Fruit fly (Drosophila melanogaster) whole organism, embryonic: ENCODE data around the gene CG6163.

Source experiments
- Abd-B ChIP-seq: fragments of 200-800 bp; sonication (Bioruptor generic); optimal IDR thresholded peaks from 2 replicates; lab custom pipeline; 2018; ENCODE audit warnings: missing biosample characterization, mild to moderate bottlenecking, missing genetic modification characterization, moderate library complexity
- Awh ChIP-seq: fragments of 200-800 bp; sonication (Bioruptor generic); IDR thresholded peaks from 2 replicates; pipeline ENCODE4, ENCODE4 v1.3.6; 2022; ENCODE audit warnings: missing biosample characterization, missing genetic modification characterization
- CG10209 ChIP-seq: fragments of 200-800 bp; sonication (Bioruptor generic); optimal IDR thresholded peaks from 3 replicates; lab custom pipeline; 2017; ENCODE audit warnings: missing biosample characterization, mild to moderate bottlenecking, missing genetic modification characterization, missing genetic modification reagents
- CG10431 ChIP-seq: fragments of 200-800 bp; sonication (Bioruptor generic); optimal IDR thresholded peaks from 3 replicates; lab custom pipeline; 2018; ENCODE audit warnings: missing biosample characterization, mild to moderate bottlenecking, missing genetic modification characterization
- CG11247 ChIP-seq: fragments of 200-800 bp; sonication (Bioruptor generic); IDR thresholded peaks from 2 replicates; pipeline ENCODE4 v1.3.6; 2022; ENCODE audit warnings: missing biosample characterization, missing genetic modification characterization
- CG12071 ChIP-seq: fragments of 200-800 bp; sonication (Bioruptor generic); optimal IDR thresholded peaks from 3 replicates; lab custom pipeline; 2018; ENCODE audit warnings: missing biosample characterization, mild to moderate bottlenecking, missing genetic modification characterization
- CG12769 ChIP-seq: fragments of 200-800 bp; sonication (Bioruptor generic); optimal IDR thresholded peaks from 2 replicates; lab custom pipeline; 2019; ENCODE audit warnings: missing biosample characterization, mild to moderate bottlenecking, missing genetic modification characterization, moderate library complexity
- CG31441 ChIP-seq: fragments of 200-800 bp; sonication (Bioruptor generic); IDR thresholded peaks from 2 replicates; pipeline ENCODE4 v1.3.6; 2022; ENCODE audit warnings: missing biosample characterization, missing genetic modification characterization
- CG32532 ChIP-seq: fragments of 200-800 bp; sonication (Bioruptor generic); IDR thresholded peaks from 2 replicates; pipeline ENCODE4 v1.3.6; 2022; ENCODE audit warnings: missing biosample characterization, missing genetic modification characterization
- CG43689 ChIP-seq: fragments of 200-800 bp; sonication (Bioruptor generic); IDR thresholded peaks from 2 replicates; pipeline ENCODE4 v1.3.6; 2022; ENCODE audit warnings: missing biosample characterization, missing genetic modification characterization
- CG6175 ChIP-seq: fragments of 200-800 bp; sonication (Bioruptor generic); IDR thresholded peaks from 3 replicates; pipeline ENCODE4 v1.3.6; 2022; ENCODE audit warnings: missing biosample characterization, missing genetic modification characterization
- CG7357 ChIP-seq: fragments of 200-800 bp; sonication (Bioruptor generic); IDR thresholded peaks from 3 replicates; pipeline ENCODE4 v1.3.6; 2022; ENCODE audit warnings: missing biosample characterization, missing genetic modification characterization
- CG7987 ChIP-seq: fragments of 200-800 bp; sonication (Bioruptor generic); optimal IDR thresholded peaks from 2 replicates; lab custom pipeline; 2018; ENCODE audit warnings: missing biosample characterization, mild to moderate bottlenecking, missing genetic modification characterization, moderate library complexity
- CG8290 ChIP-seq, 3 experiments: fragments of 200-800 bp; sonication (Bioruptor generic); optimal IDR thresholded peaks; 2 replicates each; lab custom pipeline; 2016 to 2019; ENCODE audit warnings: missing biosample characterization in 3 of 3, missing genetic modification characterization in 3 of 3, mild to moderate bottlenecking in 2 of 3, moderate library complexity in 1 of 3
- CG9817 ChIP-seq: fragments of 200-800 bp; sonication (Bioruptor generic); optimal IDR thresholded peaks from 2 replicates; lab custom pipeline; 2018; ENCODE audit warnings: missing biosample characterization, mild to moderate bottlenecking, missing genetic modification characterization, moderate library complexity
- CG9932 ChIP-seq: fragments of 200-800 bp; sonication (Bioruptor generic); IDR thresholded peaks from 2 replicates; pipeline ENCODE4 v1.3.6; 2022; ENCODE audit warnings: missing biosample characterization, missing genetic modification characterization
- D19A ChIP-seq: fragments of 200-800 bp; optimal IDR thresholded peaks from 3 replicates; lab custom pipeline; 2019; ENCODE audit warnings: missing biosample characterization, mild to moderate bottlenecking, missing genetic modification characterization, moderate library complexity
- Drgx ChIP-seq: fragments of 200-800 bp; sonication (Bioruptor generic); IDR thresholded peaks from 2 replicates; pipeline ENCODE4 v1.3.6; 2022; ENCODE audit warnings: missing biosample characterization, missing genetic modification characterization
- Ets65A ChIP-seq: fragments of 200-800 bp; sonication (Bioruptor generic); peaks from one replicate; lab custom pipeline; 2016; ENCODE audit warnings: missing biosample characterization, missing genetic modification characterization
- HHEX ChIP-seq: fragments of 200-800 bp; sonication (Bioruptor generic); optimal IDR thresholded peaks from 3 replicates; lab custom pipeline; 2017; ENCODE audit warnings: missing biosample characterization, mild to moderate bottlenecking, missing genetic modification characterization, missing genetic modification reagents
- HLHmδ ChIP-seq: fragments of 200-800 bp; sonication (Bioruptor generic); optimal IDR thresholded peaks from 2 replicates; lab custom pipeline; 2018; ENCODE audit warnings: missing biosample characterization, mild to moderate bottlenecking, missing genetic modification characterization, moderate library complexity
- Hr39 ChIP-seq: fragments of >200 bp; optimal IDR thresholded peaks from 2 replicates; lab custom pipeline; 2017
- NFAT ChIP-seq: fragments of 200-800 bp; sonication (Bioruptor generic); IDR thresholded peaks from 2 replicates; pipeline ENCODE4 v1.3.6; 2022; ENCODE audit warnings: missing biosample characterization, missing genetic modification characterization
- Ravus ChIP-seq: fragments of 200-800 bp; sonication (Bioruptor generic); IDR thresholded peaks from 2 replicates; pipeline ENCODE4 v1.3.6; 2022; ENCODE audit warnings: missing biosample characterization, missing genetic modification characterization
- Rfx ChIP-seq: fragments of 200-800 bp; sonication (Bioruptor generic); IDR thresholded peaks from 2 replicates; pipeline ENCODE4 v1.3.6; 2022; ENCODE audit warnings: missing biosample characterization, missing genetic modification characterization
- Sin3A ChIP-seq: fragments of >200 bp; optimal IDR thresholded peaks from 2 replicates; lab custom pipeline; 2018
- Xrp1 ChIP-seq: fragments of 200-800 bp; sonication (Bioruptor generic); IDR thresholded peaks from 2 replicates; pipeline ENCODE4 v1.3.6; 2022; ENCODE audit warnings: missing biosample characterization, missing genetic modification characterization
- ash1 ChIP-seq: fragments of 200-800 bp; sonication (Bioruptor generic); optimal IDR thresholded peaks from 2 replicates; lab custom pipeline; 2018; ENCODE audit warnings: missing biosample characterization, mild to moderate bottlenecking, missing genetic modification characterization
- chinmo ChIP-seq: fragments of 200-800 bp; sonication (Bioruptor generic); IDR thresholded peaks from 4 replicates; pipeline ENCODE4 v1.3.6; 2022; ENCODE audit warnings: missing biosample characterization, missing genetic modification characterization; ENCODE audit not compliant: partially characterized antibody
- crol ChIP-seq: fragments of 200-800 bp; sonication (Bioruptor generic); IDR thresholded peaks from 2 replicates; pipeline ENCODE4 v1.3.6; 2022; ENCODE audit warnings: missing biosample characterization, missing genetic modification characterization
- dysf ChIP-seq: fragments of 200-800 bp; sonication (Bioruptor generic); IDR thresholded peaks from 3 replicates; pipeline ENCODE4 v1.3.6; 2022; ENCODE audit warnings: missing biosample characterization, missing genetic modification characterization
- gce ChIP-seq: fragments of 200-800 bp; sonication (Bioruptor generic); IDR thresholded peaks from 3 replicates; pipeline ENCODE4 v1.3.6; 2022; ENCODE audit warnings: missing biosample characterization, missing genetic modification characterization
- grn ChIP-seq: fragments of 200-800 bp; sonication (Bioruptor generic); optimal IDR thresholded peaks from 3 replicates; lab custom pipeline; 2017; ENCODE audit warnings: missing biosample characterization, missing genetic modification characterization
- gsb ChIP-seq: fragments of 200-800 bp; sonication (Bioruptor generic); IDR thresholded peaks from 2 replicates; pipeline ENCODE4 v1.3.6; 2022; ENCODE audit warnings: missing biosample characterization, missing genetic modification characterization
- gsb-n ChIP-seq: fragments of 200-800 bp; sonication (Bioruptor generic); optimal IDR thresholded peaks from 3 replicates; lab custom pipeline; 2018; ENCODE audit warnings: missing biosample characterization, mild to moderate bottlenecking, missing genetic modification characterization
- hb ChIP-seq: fragments of 200-800 bp; sonication (Bioruptor generic); IDR thresholded peaks from 3 replicates; pipeline ENCODE4 v1.3.6; 2022; ENCODE audit warnings: missing biosample characterization, missing genetic modification characterization; ENCODE audit not compliant: partially characterized antibody
- ken ChIP-seq: fragments of 200-800 bp; sonication (Bioruptor generic); IDR thresholded peaks from 3 replicates; pipeline ENCODE4 v1.3.6; 2022; ENCODE audit warnings: missing biosample characterization, missing genetic modification characterization
- lab ChIP-seq: fragments of 200-800 bp; sonication (Bioruptor generic); optimal IDR thresholded peaks from 3 replicates; lab custom pipeline; 2017; ENCODE audit warnings: missing biosample characterization, missing genetic modification characterization, mild to moderate bottlenecking, moderate library complexity, missing genetic modification reagents
- nom ChIP-seq: fragments of 200-800 bp; sonication (Bioruptor generic); optimal IDR thresholded peaks from 2 replicates; lab custom pipeline; 2017; ENCODE audit warnings: missing biosample characterization, missing genetic modification characterization, mild to moderate bottlenecking, moderate library complexity, missing genetic modification reagents
- peb ChIP-seq: fragments of 200-800 bp; sonication (Bioruptor generic); IDR thresholded peaks from 2 replicates; pipeline ENCODE4 v1.3.6; 2022; ENCODE audit warnings: missing biosample characterization, missing genetic modification characterization
- ranshi ChIP-seq: fragments of 200-800 bp; sonication (Bioruptor generic); IDR thresholded peaks from 2 replicates; pipeline ENCODE4 v1.3.6; 2022; ENCODE audit warnings: missing biosample characterization, missing genetic modification characterization
- rib ChIP-seq: fragments of 200-800 bp; sonication (Bioruptor generic); IDR thresholded peaks from 2 replicates; pipeline ENCODE4 v1.3.6; 2022; ENCODE audit warnings: missing biosample characterization, missing genetic modification characterization
- ttk ChIP-seq: fragments of 200-800 bp; sonication (Bioruptor generic); IDR thresholded peaks from 2 replicates; pipeline ENCODE4 v2.1.2; 2022; ENCODE audit warnings: missing biosample characterization, missing genetic modification characterization
- vvl ChIP-seq: fragments of 200-800 bp; sonication (Bioruptor generic); IDR thresholded peaks from 2 replicates; pipeline ENCODE4 v1.3.6; 2022; ENCODE audit warnings: missing biosample characterization, missing genetic modification characterization
- z ChIP-seq: fragments of 200-800 bp; sonication (Bioruptor generic); IDR thresholded peaks from 3 replicates; pipeline ENCODE4 v1.3.6; 2022; ENCODE audit warnings: missing biosample characterization, missing genetic modification characterization
- zfh2 ChIP-seq: fragments of 200-800 bp; sonication (Bioruptor generic); optimal IDR thresholded peaks from 2 replicates; lab custom pipeline; 2016; ENCODE audit warnings: missing biosample characterization, missing genetic modification characterization

Gene CG6163

DNA sequence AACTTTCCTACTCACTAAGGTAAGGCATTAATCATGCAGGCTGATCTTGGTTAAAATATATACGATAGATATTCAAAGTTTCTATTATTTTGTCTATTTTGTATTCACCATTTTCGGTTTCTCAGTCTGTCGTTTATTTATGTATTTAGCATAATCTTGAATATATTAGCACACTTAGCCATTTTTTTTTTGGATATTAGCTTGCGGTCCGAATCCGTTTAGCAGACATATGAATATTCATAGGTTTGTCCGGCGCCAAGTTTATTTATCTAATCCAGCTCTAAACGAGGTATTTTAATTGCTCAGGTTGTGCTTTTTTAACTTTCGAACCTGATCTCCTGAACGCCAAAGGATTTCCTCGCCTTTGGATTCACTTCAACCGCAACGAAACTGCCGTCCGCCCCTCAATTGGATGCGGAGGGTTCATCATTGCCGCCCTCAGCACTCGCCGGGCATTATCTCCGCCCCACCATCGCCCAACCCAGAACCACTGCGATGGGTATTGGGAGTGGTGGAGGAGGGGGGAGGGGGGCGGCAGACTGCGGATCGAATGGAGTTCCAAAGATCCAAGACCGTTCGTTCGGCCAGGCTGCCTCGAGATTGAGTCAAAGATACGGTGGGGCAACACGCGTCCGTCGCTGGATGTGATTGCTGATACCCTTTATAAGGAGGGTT lies 41.3 kb downstream of the CG6163 start:
- 0 out of 3 replicates have a peak, but pooled peaks have one; percentile 19 for TF ChIP-seq gce
- peak; percentile 34; the same call in 1 of the 2 replicates for TF ChIP-seq CG11247 (GFP tag; lab: Robert Waterston, UW)
- TF ChIP-seq Ravus: no peak
- peak; percentile 70 for TF ChIP-seq z (GFP tag; lab: Robert Waterston, UW)
- TF ChIP-seq CG10209: no peak
- TF ChIP-seq Drgx (GFP tag; lab: Robert Waterston, UW): peak; percentile 32; the same call in 1 of the 2 replicates
- peak; percentile 23 for TF ChIP-seq HHEX (GFP tag; lab: Kevin White, UChicago)
- peak; percentile 56 for TF ChIP-seq vvl (GFP tag; lab: Robert Waterston, UW)
- TF ChIP-seq ttk (GFP tag; lab: Robert Waterston, UW): 0 out of 2 replicates have a peak, but pooled peaks have one; percentile 22
- peak; percentile 41; the same call in 1 of the 3 replicates for TF ChIP-seq dysf (GFP tag; lab: Robert Waterston, UW)
- TF ChIP-seq chinmo (GFP tag; lab: Robert Waterston, UW): 0 out of 4 replicates have a peak, but pooled peaks have one; percentile 55
- peak; percentile 5 for TF ChIP-seq CG12071
- peak; percentile 2 for TF ChIP-seq CG9817 (tag; lab: Kevin White, UChicago)
- TF ChIP-seq Awh: peak; percentile 27; the same call in 1 of the 2 replicates
- no peak for TF ChIP-seq CG10431 (GFP tag; lab: Kevin White, UChicago)
- no peak for TF ChIP-seq D19A (tag; lab: Kevin White, UChicago)
- peak; percentile 84 for TF ChIP-seq nom (GFP tag; lab: Kevin White, UChicago)
- 0 out of 2 replicates have a peak, but pooled peaks have one; percentile 27 for TF ChIP-seq rib (GFP tag; lab: Robert Waterston, UW)
- peak; percentile 61 for TF ChIP-seq CG32532 (GFP tag; lab: Robert Waterston, UW)
- no peak for TF ChIP-seq CG8290 (GFP tag; optimal IDR thresholded peaks at IDR 0.05; lab: Kevin White, UChicago)
- peak in 1 of 2 experiments; percentile 65 for TF ChIP-seq CG8290 (tag; optimal IDR thresholded peaks at IDR 0.05; lab: Kevin White, UChicago)
- TF ChIP-seq ash1 (GFP tag; lab: Kevin White, UChicago): peak; percentile 3
- peak; percentile 5 for TF ChIP-seq CG12769
- TF ChIP-seq ranshi (GFP tag; lab: Robert Waterston, UW): peak; percentile 45
- TF ChIP-seq crol: peak; percentile 89
- no peak for TF ChIP-seq CG43689 (GFP tag; lab: Robert Waterston, UW)
- peak; percentile 44 for TF ChIP-seq CG7987 (GFP tag; lab: Kevin White, UChicago)
- peak; percentile 22 for TF ChIP-seq CG9932 (GFP tag; lab: Robert Waterston, UW)
- TF ChIP-seq zfh2 (GFP tag; lab: Kevin White, UChicago): no peak
- TF ChIP-seq ken: 0 out of 3 replicates have a peak, but pooled peaks have one; percentile 31
- TF ChIP-seq Xrp1 (GFP tag; lab: Robert Waterston, UW): 0 out of 2 replicates have a peak, but pooled peaks have one; percentile 25
- TF ChIP-seq Hr39 (lab: Kevin White, UChicago): no peak
- TF ChIP-seq CG6175: peak; percentile 82
- 0 out of 3 replicates have a peak, but pooled peaks have one; percentile 10 for TF ChIP-seq CG7357 (GFP tag; lab: Robert Waterston, UW)
- TF ChIP-seq hb (GFP tag; lab: Robert Waterston, UW): peak; percentile 11; the same call in 1 of the 3 replicates
- peak; percentile 12 for TF ChIP-seq HLHmδ (GFP tag; lab: Kevin White, UChicago)
- no peak for TF ChIP-seq CG31441 (GFP tag; lab: Robert Waterston, UW)
- TF ChIP-seq Sin3A (lab: Kevin White, UChicago): no peak
- TF ChIP-seq NFAT (GFP tag; lab: Robert Waterston, UW): peak; percentile 33; the same call in 1 of the 2 replicates
- TF ChIP-seq gsb-n (tag; lab: Kevin White, UChicago): peak; percentile 10
- peak; percentile 47 for TF ChIP-seq Rfx (GFP tag; lab: Robert Waterston, UW)
- TF ChIP-seq peb (GFP tag; lab: Robert Waterston, UW): 0 out of 2 replicates have a peak, but pooled peaks have one; percentile 7
- peak; percentile 27 for TF ChIP-seq lab (GFP tag; lab: Kevin White, UChicago)
- peak; percentile 42 for TF ChIP-seq Ets65A (GFP tag; lab: Kevin White, UChicago)
- TF ChIP-seq Abd-B (GFP tag; lab: Kevin White, UChicago): no peak
- peak; percentile 78 for TF ChIP-seq grn (GFP tag; lab: Kevin White, UChicago)
- 0 out of 2 replicates have a peak, but pooled peaks have one; percentile 31 for TF ChIP-seq gsb
